Fruit fly (Drosophila melanogaster) whole organism, embryonic: ENCODE data around the gene Rpp30.

Source experiments
- Asciz ChIP-seq: fragments of 200-800 bp; sonication (Bioruptor generic); optimal IDR thresholded peaks from 2 replicates; lab custom pipeline; 2017; ENCODE audit warnings: missing biosample characterization, mild to moderate bottlenecking, missing genetic modification characterization, missing genetic modification reagents
- CG12071 ChIP-seq: fragments of 200-800 bp; sonication (Bioruptor generic); optimal IDR thresholded peaks from 3 replicates; lab custom pipeline; 2018; ENCODE audit warnings: missing biosample characterization, mild to moderate bottlenecking, missing genetic modification characterization
- CG12236 ChIP-seq: fragments of 200-800 bp; sonication (Bioruptor generic); optimal IDR thresholded peaks from 2 replicates; lab custom pipeline; 2016; ENCODE audit warnings: missing biosample characterization, missing genetic modification characterization
- CG12391 ChIP-seq: fragments of 200-800 bp; sonication (Bioruptor generic); optimal IDR thresholded peaks from 3 replicates; lab custom pipeline; 2018; ENCODE audit warnings: missing biosample characterization, mild to moderate bottlenecking, missing genetic modification characterization, moderate library complexity
- CG15073 ChIP-seq: fragments of 200-800 bp; sonication (Bioruptor generic); optimal IDR thresholded peaks from 2 replicates; lab custom pipeline; 2016; ENCODE audit warnings: missing biosample characterization, missing genetic modification characterization
- CG15269 ChIP-seq: fragments of 200-800 bp; sonication (Bioruptor generic); optimal IDR thresholded peaks from 2 replicates; lab custom pipeline; 2018; ENCODE audit warnings: missing biosample characterization, mild to moderate bottlenecking, missing genetic modification characterization, moderate library complexity
- CG18764 ChIP-seq: fragments of 200-800 bp; sonication (Bioruptor generic); optimal IDR thresholded peaks from 3 replicates; lab custom pipeline; 2016; ENCODE audit warnings: missing biosample characterization, missing genetic modification characterization
- CG2120 ChIP-seq: fragments of 200-800 bp; sonication (Bioruptor generic); optimal IDR thresholded peaks from 3 replicates; lab custom pipeline; 2016; ENCODE audit warnings: missing biosample characterization, missing genetic modification characterization
- CG2875 ChIP-seq: fragments of 200-800 bp; sonication (Bioruptor generic); optimal IDR thresholded peaks from 2 replicates; lab custom pipeline; 2017; ENCODE audit warnings: missing biosample characterization, mild to moderate bottlenecking, missing genetic modification characterization, missing genetic modification reagents
- CG33557 ChIP-seq: fragments of 200-800 bp; sonication (Bioruptor generic); optimal IDR thresholded peaks from 2 replicates; lab custom pipeline; 2019; ENCODE audit warnings: missing biosample characterization, mild to moderate bottlenecking, missing genetic modification characterization, moderate library complexity
- CG4617 ChIP-seq: fragments of 200-800 bp; sonication (Bioruptor generic); optimal IDR thresholded peaks from 3 replicates; lab custom pipeline; 2016; ENCODE audit warnings: missing biosample characterization, missing genetic modification characterization, borderline replicate concordance
- CG6254 ChIP-seq: fragments of 200-800 bp; sonication (Bioruptor generic); optimal IDR thresholded peaks from 3 replicates; lab custom pipeline; 2017; ENCODE audit warnings: mild to moderate bottlenecking, missing biosample characterization, missing genetic modification reagents, missing genetic modification characterization
- CG6272 ChIP-seq: fragments of 200-800 bp; sonication (Bioruptor generic); IDR thresholded peaks from 2 replicates; pipeline ENCODE4 v1.3.6; 2022; ENCODE audit warnings: missing biosample characterization, missing genetic modification characterization
- CG6765 ChIP-seq: fragments of 200-800 bp; sonication (Bioruptor generic); optimal IDR thresholded peaks from 3 replicates; lab custom pipeline; 2017; ENCODE audit warnings: missing biosample characterization, mild to moderate bottlenecking, missing genetic modification characterization
- CG8765 ChIP-seq: fragments of 200-800 bp; sonication (Bioruptor generic); IDR thresholded peaks from 2 replicates; pipeline ENCODE4 v1.3.6; 2022; ENCODE audit warnings: missing biosample characterization, missing genetic modification characterization
- CG9817 ChIP-seq: fragments of 200-800 bp; sonication (Bioruptor generic); optimal IDR thresholded peaks from 2 replicates; lab custom pipeline; 2018; ENCODE audit warnings: missing biosample characterization, mild to moderate bottlenecking, missing genetic modification characterization, moderate library complexity
- CG9932 ChIP-seq: fragments of 200-800 bp; sonication (Bioruptor generic); IDR thresholded peaks from 2 replicates; pipeline ENCODE4 v1.3.6; 2022; ENCODE audit warnings: missing biosample characterization, missing genetic modification characterization
- CTCF ChIP-seq: fragments of 200-800 bp; sonication (Bioruptor generic); optimal IDR thresholded peaks from 2 replicates; lab custom pipeline; 2017; ENCODE audit warnings: missing biosample characterization, mild to moderate bottlenecking, missing genetic modification characterization, moderate library complexity
- Dll ChIP-seq: fragments of 200-800 bp; sonication (Bioruptor generic); IDR thresholded peaks from 4 replicates; pipeline ENCODE4 v1.3.6; 2022; ENCODE audit warnings: missing biosample characterization, missing genetic modification characterization; ENCODE audit not compliant: partially characterized antibody
- E2f2 ChIP-seq: fragments of 200-800 bp; sonication (Bioruptor generic); IDR thresholded peaks from 2 replicates; pipeline ENCODE4 v1.3.6; 2022; ENCODE audit warnings: missing biosample characterization, missing genetic modification characterization
- Gsc ChIP-seq: fragments of 200-800 bp; sonication (Bioruptor generic); IDR thresholded peaks from 2 replicates; pipeline ENCODE4 v1.3.6; 2022; ENCODE audit warnings: missing biosample characterization, missing genetic modification characterization
- HLH4C ChIP-seq: fragments of 200-800 bp; sonication (Bioruptor generic); IDR thresholded peaks from 3 replicates; pipeline ENCODE4 v1.3.6; 2022; ENCODE audit warnings: missing biosample characterization, missing genetic modification characterization; ENCODE audit not compliant: partially characterized antibody
- Hmr ChIP-seq: fragments of 200-800 bp; sonication (Bioruptor generic); optimal IDR thresholded peaks from 3 replicates; lab custom pipeline; 2017; ENCODE audit warnings: mild to moderate bottlenecking, missing biosample characterization, missing genetic modification reagents, missing genetic modification characterization
- Hr51 ChIP-seq, 2 experiments: fragments of 200-800 bp; sonication (Bioruptor generic); optimal IDR thresholded peaks; 2 replicates in 1 of 2; 3 replicates in 1 of 2; lab custom pipeline; 2016 to 2018; ENCODE audit warnings: missing biosample characterization in 2 of 2, missing genetic modification characterization in 2 of 2, mild to moderate bottlenecking in 1 of 2, moderate library complexity in 1 of 2
- Lhr ChIP-seq: fragments of 200-800 bp; sonication (Bioruptor generic); optimal IDR thresholded peaks from 3 replicates; lab custom pipeline; 2017; ENCODE audit warnings: mild to moderate bottlenecking, missing biosample characterization, missing genetic modification reagents, missing genetic modification characterization
- MTF-1 ChIP-seq: fragments of 200-800 bp; sonication (Bioruptor generic); optimal IDR thresholded peaks from 2 replicates; lab custom pipeline; 2018; ENCODE audit warnings: missing biosample characterization, mild to moderate bottlenecking, missing genetic modification characterization, borderline replicate concordance
- Myb ChIP-seq: fragments of 200-800 bp; sonication (Bioruptor generic); optimal IDR thresholded peaks from 2 replicates; lab custom pipeline; 2016; ENCODE audit warnings: missing biosample characterization, missing genetic modification characterization
- NC2α ChIP-seq: fragments of 200-800 bp; sonication (Bioruptor generic); optimal IDR thresholded peaks from 2 replicates; lab custom pipeline; 2016; ENCODE audit warnings: missing biosample characterization, missing genetic modification characterization
- Rfx ChIP-seq: fragments of 200-800 bp; sonication (Bioruptor generic); IDR thresholded peaks from 2 replicates; pipeline ENCODE4 v1.3.6; 2022; ENCODE audit warnings: missing biosample characterization, missing genetic modification characterization
- Vsx1 ChIP-seq: fragments of 200-800 bp; sonication (Bioruptor generic); optimal IDR thresholded peaks from 2 replicates; lab custom pipeline; 2017; ENCODE audit warnings: missing biosample characterization, mild to moderate bottlenecking, missing genetic modification characterization, missing genetic modification reagents
- ase ChIP-seq: fragments of 200-800 bp; sonication (Bioruptor generic); IDR thresholded peaks from 3 replicates; pipeline ENCODE4 v1.3.6; 2022; ENCODE audit warnings: missing biosample characterization, missing genetic modification characterization
- bbx ChIP-seq: fragments of 200-800 bp; sonication (Bioruptor generic); IDR thresholded peaks from 2 replicates; pipeline ENCODE4 v1.3.6; 2022; ENCODE audit warnings: missing biosample characterization, missing genetic modification characterization; ENCODE audit not compliant: partially characterized antibody
- ci ChIP-seq: fragments of 200-800 bp; sonication (Bioruptor generic); IDR thresholded peaks from 3 replicates; pipeline ENCODE4 v1.3.6; 2022; ENCODE audit warnings: missing biosample characterization, missing genetic modification characterization
- dpn ChIP-seq, 2 experiments: fragments of 200-800 bp; sonication (Bioruptor generic); optimal IDR thresholded peaks; 3 replicates each; lab custom pipeline; 2016; ENCODE audit warnings: missing biosample characterization in 2 of 2, missing genetic modification characterization in 2 of 2
- eyg ChIP-seq: fragments of 200-800 bp; sonication (Bioruptor generic); optimal IDR thresholded peaks from 3 replicates; lab custom pipeline; 2016; ENCODE audit warnings: missing biosample characterization, missing genetic modification characterization
- ftz-f1 ChIP-seq: fragments of 200-800 bp; sonication (Bioruptor generic); optimal IDR thresholded peaks from 2 replicates; lab custom pipeline; 2016; ENCODE audit warnings: missing biosample characterization, missing genetic modification characterization
- gce ChIP-seq: fragments of 200-800 bp; sonication (Bioruptor generic); IDR thresholded peaks from 3 replicates; pipeline ENCODE4 v1.3.6; 2022; ENCODE audit warnings: missing biosample characterization, missing genetic modification characterization
- gcm2 ChIP-seq: fragments of 200-800 bp; sonication (Bioruptor generic); optimal IDR thresholded peaks from 2 replicates; lab custom pipeline; 2016; ENCODE audit warnings: missing biosample characterization, missing genetic modification characterization
- gt ChIP-seq: fragments of 200-800 bp; sonication (Bioruptor generic); IDR thresholded peaks from 2 replicates; pipeline ENCODE4 v1.3.6; 2022; ENCODE audit warnings: missing biosample characterization, missing genetic modification characterization
- lilli ChIP-seq: fragments of 200-800 bp; sonication (Bioruptor generic); optimal IDR thresholded peaks from 3 replicates; lab custom pipeline; 2016; ENCODE audit warnings: missing biosample characterization, missing genetic modification characterization
- luna ChIP-seq: fragments of 200-800 bp; sonication (Bioruptor generic); optimal IDR thresholded peaks from 2 replicates; lab custom pipeline; 2016; ENCODE audit warnings: missing biosample characterization, missing genetic modification characterization
- mld ChIP-seq: fragments of 200-800 bp; sonication (Bioruptor generic); IDR thresholded peaks from 3 replicates; pipeline ENCODE4 v1.3.6; 2022; ENCODE audit warnings: missing biosample characterization, missing genetic modification characterization; ENCODE audit not compliant: partially characterized antibody
- nerfin-2 ChIP-seq: fragments of 200-800 bp; sonication (Bioruptor generic); IDR thresholded peaks from 2 replicates; pipeline ENCODE4 v1.3.6; 2022; ENCODE audit warnings: missing biosample characterization, missing genetic modification characterization; ENCODE audit not compliant: partially characterized antibody
- nmo ChIP-seq: fragments of 200-800 bp; sonication (Bioruptor generic); optimal IDR thresholded peaks from 2 replicates; lab custom pipeline; 2018; ENCODE audit warnings: missing biosample characterization, mild to moderate bottlenecking, missing genetic modification characterization, moderate library complexity
- ranshi ChIP-seq: fragments of 200-800 bp; sonication (Bioruptor generic); IDR thresholded peaks from 2 replicates; pipeline ENCODE4 v1.3.6; 2022; ENCODE audit warnings: missing biosample characterization, missing genetic modification characterization
- sisA ChIP-seq: fragments of 200-800 bp; sonication (Bioruptor generic); IDR thresholded peaks from 2 replicates; pipeline ENCODE4 v1.3.6; 2022; ENCODE audit warnings: missing biosample characterization, missing genetic modification characterization
- stc ChIP-seq: fragments of 200-800 bp; sonication (Bioruptor generic); IDR thresholded peaks from 2 replicates; pipeline ENCODE4 v1.3.6; 2022; ENCODE audit warnings: missing biosample characterization, missing genetic modification characterization
- tup ChIP-seq: fragments of 200-800 bp; sonication (Bioruptor generic); optimal IDR thresholded peaks from 2 replicates; lab custom pipeline; 2016; ENCODE audit warnings: missing biosample characterization, mild to moderate bottlenecking, missing genetic modification characterization, moderate library complexity
- tx ChIP-seq: fragments of 200-800 bp; sonication (Bioruptor generic); optimal IDR thresholded peaks from 2 replicates; lab custom pipeline; 2016; ENCODE audit warnings: missing biosample characterization, missing genetic modification characterization
- wdn ChIP-seq: fragments of 200-800 bp; sonication (Bioruptor generic); IDR thresholded peaks from 2 replicates; pipeline ENCODE4 v1.3.6; 2022; ENCODE audit warnings: missing biosample characterization, missing genetic modification characterization
- yki ChIP-seq: fragments of >200 bp; optimal IDR thresholded peaks from 3 replicates; lab custom pipeline; 2018

The Rpp30 gene

DNA sequence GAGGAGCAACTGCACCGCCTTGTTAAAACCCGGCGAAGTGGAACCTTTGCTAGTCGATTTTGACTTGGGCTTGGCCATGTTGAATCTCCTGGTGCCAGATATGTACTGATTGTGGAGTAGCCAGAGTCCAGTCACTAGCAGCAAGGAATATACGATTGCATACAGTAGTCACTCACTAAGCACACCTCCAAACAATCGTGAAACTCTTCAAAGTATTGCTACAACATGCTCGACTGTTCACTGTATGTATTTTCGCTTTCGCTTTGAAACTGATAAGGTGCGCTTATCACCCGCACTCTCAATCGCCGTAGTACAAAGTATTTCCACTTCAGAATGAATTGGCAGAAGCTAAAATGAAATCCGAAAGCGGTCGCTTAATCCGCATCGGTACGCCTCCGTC, 34.2 kb upstream of the Rpp30 start (continued):
- peak; percentile 85 for TF ChIP-seq Hmr (GFP tag; lab: Kevin White, UChicago)
- TF ChIP-seq CG15073 (GFP tag; lab: Kevin White, UChicago) = no peak
- TF ChIP-seq luna (GFP tag; lab: Kevin White, UChicago) = no peak
- peak; percentile 56 for TF ChIP-seq CG9817 (tag; lab: Kevin White, UChicago)
- TF ChIP-seq Vsx1 (GFP tag; lab: Kevin White, UChicago) = peak; percentile 45
- peak; percentile 61 for TF ChIP-seq sisA (GFP tag; lab: Robert Waterston, UW)
- peak; percentile 15 for TF ChIP-seq nmo (GFP tag; lab: Kevin White, UChicago)
- peak; percentile 70 for TF ChIP-seq tx (GFP tag; lab: Kevin White, UChicago)
- no peak for TF ChIP-seq CG12236 (GFP tag; lab: Kevin White, UChicago)
- peak; percentile 46 for TF ChIP-seq Myb
- peak; percentile 56; the same call in 1 of the 2 replicates for TF ChIP-seq wdn
- peak; percentile 78 for TF ChIP-seq ci (GFP tag; lab: Robert Waterston, UW)
- TF ChIP-seq ase (GFP tag; lab: Robert Waterston, UW) = peak; percentile 70; the same call in 2 of the 3 replicates
- no peak for TF ChIP-seq ftz-f1 (GFP tag; lab: Kevin White, UChicago)
- TF ChIP-seq gt (GFP tag; lab: Robert Waterston, UW) = no peak
- peak; percentile 39 for TF ChIP-seq tup
- peak; percentile 62 for TF ChIP-seq MTF-1 (GFP tag; lab: Kevin White, UChicago)
- no peak for TF ChIP-seq nerfin-2 (GFP tag; lab: Robert Waterston, UW)
- peak; percentile 88 for TF ChIP-seq Rfx (GFP tag; lab: Robert Waterston, UW)
- TF ChIP-seq CG2120 (GFP tag; lab: Kevin White, UChicago) = peak; percentile 90
- no peak for TF ChIP-seq HLH4C (GFP tag; lab: Robert Waterston, UW)
- TF ChIP-seq Asciz (GFP tag; lab: Kevin White, UChicago) = no peak
- TF ChIP-seq CTCF (GFP tag; lab: Kevin White, UChicago) = no peak
- TF ChIP-seq Lhr (GFP tag; lab: Kevin White, UChicago) = no peak
- TF ChIP-seq E2f2 (GFP tag; lab: Robert Waterston, UW) = peak; percentile 39; the same call in 1 of the 2 replicates
- TF ChIP-seq yki (lab: Kevin White, UChicago) = no peak
- TF ChIP-seq CG15269 = peak; percentile 74
- TF ChIP-seq CG4617 (GFP tag; lab: Kevin White, UChicago) = no peak
- peak; percentile 29 for TF ChIP-seq CG18764 (GFP tag; lab: Kevin White, UChicago)
- TF ChIP-seq gcm2 (GFP tag; lab: Kevin White, UChicago) = peak; percentile 53
- TF ChIP-seq Dll = no peak
- peak; percentile 1 to 44 for TF ChIP-seq Hr51 (GFP tag; optimal IDR thresholded peaks at IDR 0.05; lab: Kevin White, UChicago)
- TF ChIP-seq gce (GFP tag; lab: Robert Waterston, UW) = peak; percentile 11; the same call in 1 of the 3 replicates
- TF ChIP-seq CG6765 = peak; percentile 68
- no peak for TF ChIP-seq Gsc (GFP tag; lab: Robert Waterston, UW)
- TF ChIP-seq stc = 0 out of 2 replicates have a peak, but pooled peaks have one; percentile 18
- TF ChIP-seq CG33557 (GFP tag; lab: Kevin White, UChicago) = no peak
- TF ChIP-seq CG8765 (GFP tag; lab: Robert Waterston, UW) = no peak
- peak; percentile 80 for TF ChIP-seq ranshi (GFP tag; lab: Robert Waterston, UW)
- TF ChIP-seq lilli (GFP tag; lab: Kevin White, UChicago) = peak; percentile 87
- peak; percentile 26 for TF ChIP-seq NC2α (GFP tag; lab: Kevin White, UChicago)
- peak; percentile 67 for TF ChIP-seq CG12071 (GFP tag; lab: Kevin White, UChicago)
- TF ChIP-seq dpn (GFP tag; optimal IDR thresholded peaks at IDR 0.05; lab: Kevin White, UChicago) = peak; percentile 73 to 83
- TF ChIP-seq mld (GFP tag; lab: Robert Waterston, UW) = no peak
- no peak for TF ChIP-seq CG2875 (GFP tag; lab: Kevin White, UChicago)
- TF ChIP-seq CG12391 (tag; lab: Kevin White, UChicago) = peak; percentile 65
- peak; percentile 37 for TF ChIP-seq CG6254 (GFP tag; lab: Kevin White, UChicago)
- peak; percentile 86 for TF ChIP-seq CG9932 (GFP tag; lab: Robert Waterston, UW)
- no peak; the same call in 1 of the 2 replicates for TF ChIP-seq bbx (GFP tag; lab: Robert Waterston, UW)
- TF ChIP-seq CG6272 = peak; percentile 35; the same call in 1 of the 2 replicates
- TF ChIP-seq eyg = no peak
